Worm (Caenorhabditis elegans) whole organism, L1 larva: ENCODE data around the gene C45G9.14.
A peak's percentile ranks its signal among the peaks of the same experiment; 100 is the strongest.

Source experiments
- C16A3.4 ChIP-seq: fragments of 150-350 bp; optimal IDR thresholded peaks from 2 replicates; lab custom pipeline; 2014; ENCODE audit warnings: missing biosample characterization, missing genetic modification characterization
- F16B12.6 ChIP-seq: fragments of 150-350 bp; optimal IDR thresholded peaks from 2 replicates; lab custom pipeline; 2014; ENCODE audit warnings: missing biosample characterization, missing genetic modification characterization
- Y116A8C.19 ChIP-seq: sonication (generic microtip); optimal IDR thresholded peaks from 2 replicates; lab custom pipeline; 2016; ENCODE audit warnings: missing compliant biosample characterization, missing genetic modification characterization, borderline replicate concordance
- alr-1 ChIP-seq: fragments of 200-800 bp; sonication (Bioruptor generic); optimal IDR thresholded peaks from 2 replicates; lab custom pipeline; 2018; ENCODE audit warnings: borderline replicate concordance, mild to moderate bottlenecking, missing genetic modification characterization, missing compliant biosample characterization
- aly-2 ChIP-seq: fragments of 150-350 bp; optimal IDR thresholded peaks from 2 replicates; lab custom pipeline; 2014; ENCODE audit warnings: missing biosample characterization, missing genetic modification characterization
- ama-1 ChIP-seq: fragments of 150-350 bp; optimal IDR thresholded peaks from 2 replicates; lab custom pipeline; 2014
- ceh-88 ChIP-seq: fragments of 200-800 bp; sonication (Bioruptor generic); IDR thresholded peaks from 2 replicates; pipeline ENCODE4 v1.3.6; 2022; ENCODE audit warnings: missing genetic modification characterization, missing compliant biosample characterization
- dsc-1 ChIP-seq: sonication (generic microtip); optimal IDR thresholded peaks from 2 replicates; lab custom pipeline; 2016; ENCODE audit warnings: mild to moderate bottlenecking, missing genetic modification characterization, missing compliant biosample characterization
- efl-1 ChIP-seq, 4 experiments: fragments of 150-350 bp; optimal IDR thresholded peaks in 3 of 4; peaks in 1 of 4; 1 replicate in 1 of 4; 2 replicates in 3 of 4; lab custom pipeline; 2014; ENCODE audit warnings: missing biosample characterization in 2 of 4, missing genetic modification characterization in 2 of 4, missing genetic modification reagents in 2 of 4
- egl-27 ChIP-seq, 2 experiments: fragments of 150-350 bp in 1 of 2; sonication (generic microtip); optimal IDR thresholded peaks; 3 replicates each; lab custom pipeline; 2017 to 2018; ENCODE audit warnings: missing biosample characterization in 2 of 2, missing genetic modification characterization in 2 of 2, missing genetic modification reagents in 2 of 2
- elt-3 ChIP-seq, 6 experiments: fragments of 150-350 bp in 1 of 6; sonication (generic microtip); optimal IDR thresholded peaks; 2 replicates each; lab custom pipeline; 2017 to 2018; ENCODE audit warnings: missing biosample characterization in 6 of 6, missing genetic modification characterization in 6 of 6, inconsistent platforms in 1 of 6
- fkh-10 ChIP-seq: sonication (generic microtip); optimal IDR thresholded peaks from 2 replicates; lab custom pipeline; 2017; ENCODE audit warnings: missing biosample characterization, missing genetic modification reagents, missing genetic modification characterization
- fos-1 ChIP-seq: fragments of 150-350 bp; optimal IDR thresholded peaks from 2 replicates; lab custom pipeline; 2014; ENCODE audit warnings: missing biosample characterization, missing genetic modification characterization
- grh-1 ChIP-seq: fragments of 200-800 bp; sonication (Bioruptor generic); IDR thresholded peaks from 2 replicates; pipeline ENCODE4 v1.3.6; 2022; ENCODE audit warnings: missing genetic modification reagents, missing genetic modification characterization, missing compliant biosample characterization
- hlh-4 ChIP-seq: sonication (generic microtip); optimal IDR thresholded peaks from 2 replicates; lab custom pipeline; 2016; ENCODE audit warnings: mild to moderate bottlenecking, missing genetic modification characterization, missing compliant biosample characterization
- hpl-2 ChIP-seq: fragments of 150-350 bp; optimal IDR thresholded peaks from 2 replicates; lab custom pipeline; 2014; ENCODE audit warnings: missing biosample characterization, missing genetic modification reagents, missing genetic modification characterization
- irx-1 ChIP-seq: sonication (generic microtip); optimal IDR thresholded peaks from 2 replicates; lab custom pipeline; 2016; ENCODE audit warnings: missing genetic modification characterization, missing compliant biosample characterization
- isw-1 ChIP-seq: fragments of 200-800 bp; sonication (Bioruptor generic); IDR thresholded peaks from 2 replicates; pipeline ENCODE4 v1.3.6; 2022; ENCODE audit warnings: missing genetic modification characterization, missing compliant biosample characterization
- jun-1 ChIP-seq: fragments of 150-350 bp; optimal IDR thresholded peaks from 2 replicates; lab custom pipeline; 2014; ENCODE audit warnings: missing biosample characterization, missing genetic modification reagents, missing genetic modification characterization
- lin-14 ChIP-seq: fragments of 200-800 bp; sonication (Bioruptor generic); optimal IDR thresholded peaks from 2 replicates; lab custom pipeline; 2018; ENCODE audit warnings: mild to moderate bottlenecking, missing genetic modification characterization, moderate library complexity, missing compliant biosample characterization
- lin-15B ChIP-seq: fragments of 150-350 bp; sonication (generic microtip); optimal IDR thresholded peaks from 3 replicates; lab custom pipeline; 2014; ENCODE audit warnings: missing biosample characterization, missing genetic modification characterization
- lin-39 ChIP-seq: fragments of 150-350 bp; optimal IDR thresholded peaks from 2 replicates; lab custom pipeline; 2014; ENCODE audit warnings: missing biosample characterization, missing genetic modification reagents, missing genetic modification characterization
- lir-3 ChIP-seq: sonication (generic microtip); optimal IDR thresholded peaks from 2 replicates; lab custom pipeline; 2016; ENCODE audit warnings: mild to moderate bottlenecking, missing genetic modification characterization, moderate library complexity, missing compliant biosample characterization; ENCODE audit not compliant: poor library complexity
- lsy-2 ChIP-seq, 2 experiments: fragments of 150-350 bp; optimal IDR thresholded peaks; 2 replicates each; lab custom pipeline; 2014; ENCODE audit warnings: missing biosample characterization in 2 of 2, missing genetic modification characterization in 2 of 2
- mef-2 ChIP-seq: fragments of 150-350 bp; optimal IDR thresholded peaks from 2 replicates; lab custom pipeline; 2014; ENCODE audit warnings: missing biosample characterization, missing genetic modification characterization
- mep-1 ChIP-seq: fragments of 150-350 bp; optimal IDR thresholded peaks from 2 replicates; lab custom pipeline; 2014; ENCODE audit warnings: missing biosample characterization, missing genetic modification characterization
- nhr-11 ChIP-seq: fragments of 150-350 bp; optimal IDR thresholded peaks from 2 replicates; lab custom pipeline; 2014; ENCODE audit warnings: missing biosample characterization, missing genetic modification characterization
- nhr-19 ChIP-seq: fragments of 200-800 bp; sonication (Bioruptor generic); conservative IDR thresholded peaks from 2 replicates; pipeline ENCODE4 v1.3.6; 2022; ENCODE audit warnings: missing genetic modification characterization, missing compliant biosample characterization
- nhr-237 ChIP-seq: fragments of 150-350 bp; optimal IDR thresholded peaks from 2 replicates; lab custom pipeline; 2014; ENCODE audit warnings: missing biosample characterization, missing genetic modification characterization
- nhr-28 ChIP-seq: fragments of 150-350 bp; optimal IDR thresholded peaks from 2 replicates; lab custom pipeline; 2014; ENCODE audit warnings: missing biosample characterization, missing genetic modification characterization
- nhr-47 ChIP-seq: sonication (generic microtip); optimal IDR thresholded peaks from 2 replicates; lab custom pipeline; 2016; ENCODE audit warnings: mild to moderate bottlenecking, missing genetic modification characterization, moderate library complexity, missing compliant biosample characterization
- nhr-71 ChIP-seq: sonication (generic microtip); optimal IDR thresholded peaks from 2 replicates; lab custom pipeline; 2016; ENCODE audit warnings: mild to moderate bottlenecking, missing genetic modification characterization, moderate library complexity, missing compliant biosample characterization
- nhr-76 ChIP-seq: sonication (generic microtip); optimal IDR thresholded peaks from 2 replicates; lab custom pipeline; 2017; ENCODE audit warnings: missing biosample characterization, missing genetic modification characterization
- nhr-85 ChIP-seq: sonication (generic microtip); peaks from one replicate; lab custom pipeline; 2016; ENCODE audit warnings: missing genetic modification characterization, inconsistent platforms, missing compliant biosample characterization
- nhr-90 ChIP-seq: sonication (generic microtip); optimal IDR thresholded peaks from 2 replicates; lab custom pipeline; 2016; ENCODE audit warnings: mild to moderate bottlenecking, missing genetic modification characterization, missing compliant biosample characterization; ENCODE audit not compliant: poor library complexity
- rnt-1 ChIP-seq: sonication (generic microtip); optimal IDR thresholded peaks from 2 replicates; lab custom pipeline; 2016; ENCODE audit warnings: mild to moderate bottlenecking, missing genetic modification characterization, moderate library complexity, missing compliant biosample characterization
- skn-1 ChIP-seq: fragments of 150-350 bp; optimal IDR thresholded peaks from 2 replicates; lab custom pipeline; 2014; ENCODE audit warnings: missing biosample characterization, missing genetic modification characterization
- snu-23 ChIP-seq: sonication (generic microtip); optimal IDR thresholded peaks from 2 replicates; lab custom pipeline; 2016; ENCODE audit warnings: missing genetic modification characterization, missing compliant biosample characterization
- tbx-2 ChIP-seq: sonication (generic microtip); optimal IDR thresholded peaks from 2 replicates; lab custom pipeline; 2016; ENCODE audit warnings: missing genetic modification characterization, missing compliant biosample characterization
- tlp-1 ChIP-seq: fragments of 150-350 bp; optimal IDR thresholded peaks from 2 replicates; lab custom pipeline; 2014; ENCODE audit warnings: missing biosample characterization, missing genetic modification characterization
- unc-30 ChIP-seq: sonication (generic microtip); optimal IDR thresholded peaks from 2 replicates; lab custom pipeline; 2017; ENCODE audit warnings: missing biosample characterization, missing genetic modification characterization
- unc-62 ChIP-seq: fragments of 150-350 bp; optimal IDR thresholded peaks from 2 replicates; lab custom pipeline; 2014; ENCODE audit warnings: missing biosample characterization, missing genetic modification reagents, missing genetic modification characterization
- unc-98 ChIP-seq: fragments of 200-800 bp; sonication (Bioruptor generic); IDR thresholded peaks from 2 replicates; pipeline ENCODE4 v1.3.6; 2022; ENCODE audit warnings: missing genetic modification characterization, missing compliant biosample characterization
- xbp-1 ChIP-seq: sonication (generic microtip); optimal IDR thresholded peaks from 2 replicates; lab custom pipeline; 2016; ENCODE audit warnings: missing genetic modification characterization, missing compliant biosample characterization
- zip-4 ChIP-seq: fragments of 200-800 bp; sonication (Bioruptor generic); optimal IDR thresholded peaks from 2 replicates; lab custom pipeline; 2018; ENCODE audit warnings: mild to moderate bottlenecking, missing genetic modification characterization, moderate library complexity, missing compliant biosample characterization
- ztf-11 ChIP-seq, 2 experiments: sonication (generic microtip); optimal IDR thresholded peaks; 2 replicates each; lab custom pipeline; 2016 to 2017; ENCODE audit warnings: missing genetic modification characterization in 2 of 2, missing biosample characterization in 1 of 2, missing compliant biosample characterization in 1 of 2

C45G9.14 gene

DNA sequence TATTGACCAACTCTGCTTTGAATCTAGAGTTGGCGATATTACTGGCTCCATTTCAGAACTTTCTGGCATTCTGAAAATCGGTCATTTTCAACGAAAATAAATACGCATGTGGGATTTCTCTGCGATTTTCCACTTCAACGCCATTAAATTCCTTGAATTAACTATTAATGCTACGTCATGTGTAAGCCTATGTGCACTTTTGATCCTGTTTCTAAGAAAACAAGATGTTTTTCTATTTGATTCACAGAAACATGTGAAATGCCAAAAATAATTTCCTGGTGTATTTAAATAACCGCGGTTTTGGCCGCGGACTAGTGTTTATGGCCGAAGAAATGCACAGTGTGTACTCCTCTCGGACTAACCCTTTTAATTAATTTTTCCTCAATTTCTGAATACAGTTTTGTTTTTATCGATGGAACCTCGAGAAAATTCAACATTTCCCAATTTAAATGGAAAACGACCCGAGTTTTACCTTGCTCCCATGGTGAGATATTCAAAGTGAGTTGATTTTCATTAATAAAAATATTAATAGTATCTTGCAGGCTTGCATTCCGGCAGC lies 23.9 kb downstream of the C45G9.14 start, which contains the start of the genes C45G9.11 and C45G9.2 (continued):
- TF ChIP-seq tbx-2 (tag; lab: Kevin White, UChicago) (peak; percentile 90), irx-1 (tag; lab: Kevin White, UChicago) (peak; percentile 95), elt-3 (tag; optimal IDR thresholded peaks at IDR 0.05; lab: Kevin White, UChicago) (peak in 2 of 6 experiments; percentile 22 to 48), dsc-1 (tag; lab: Kevin White, UChicago) (peak; percentile 92), fkh-10 (GFP tag; lab: Kevin White, UChicago) (no peak), efl-1 (optimal IDR thresholded peaks at IDR 0.05; lab: Kevin White, UChicago) (peak; percentile 79 to 94), efl-1 (GFP tag; optimal IDR thresholded peaks at IDR 0.05 in 1 of 2; lab: Kevin White, UChicago) (peak; percentile 94 to 99), jun-1 (no peak), xbp-1 (peak; percentile 85), tlp-1 (tag; lab: Kevin White, UChicago) (no peak), nhr-11 (tag; lab: Kevin White, UChicago) (no peak), unc-98 (peak; percentile 85), aly-2 (tag; lab: Kevin White, UChicago) (peak; percentile 45), C16A3.4 (peak; percentile 40), nhr-76 (no peak), mef-2 (no peak), Y116A8C.19 (peak; percentile 79), unc-30 (tag; lab: Kevin White, UChicago) (no peak), ama-1 (no peak), nhr-19 (GFP tag; lab: Robert Waterston, UW) (peak; percentile 85), lin-39 (peak; percentile 48), snu-23 (GFP tag; lab: Kevin White, UChicago) (peak; percentile 85), alr-1 (tag; lab: Kevin White, UChicago) (no peak), egl-27 (tag; optimal IDR thresholded peaks at IDR 0.05; lab: Kevin White, UChicago) (no peak), hpl-2 (no peak), nhr-237 (tag; lab: Kevin White, UChicago) (no peak), grh-1 (GFP tag; lab: Robert Waterston, UW) (peak; percentile 76), F16B12.6 (tag; lab: Kevin White, UChicago) (peak; percentile 26), rnt-1 (peak; percentile 98), lin-14 (peak; percentile 78), nhr-71 (tag; lab: Kevin White, UChicago) (peak; percentile 90), nhr-47 (tag; lab: Kevin White, UChicago) (peak; percentile 90), lir-3 (tag; lab: Kevin White, UChicago) (peak; percentile 95), mep-1 (tag; lab: Kevin White, UChicago) (peak; percentile 77), lin-15B (tag; lab: Kevin White, UChicago) (peak; percentile 12), nhr-90 (tag; lab: Kevin White, UChicago) (peak; percentile 90), unc-62 (no peak), nhr-28 (tag; lab: Kevin White, UChicago) (no peak), isw-1 (GFP tag; lab: Robert Waterston, UW) (peak; percentile 62), ceh-88 (GFP tag; lab: Robert Waterston, UW) (peak; percentile 40; the same call in 1 of the 2 replicates), hlh-4 (tag; lab: Kevin White, UChicago) (peak; percentile 52), nhr-85 (tag; lab: Kevin White, UChicago) (peak; percentile 95), lsy-2 (tag; optimal IDR thresholded peaks at IDR 0.05; lab: Kevin White, UChicago) (peak; percentile 78 to 85), zip-4 (peak; percentile 18), ztf-11 (tag; optimal IDR thresholded peaks at IDR 0.05; lab: Kevin White, UChicago) (peak in 1 of 2 experiments; percentile 92), skn-1 (peak; percentile 19), fos-1 (tag; lab: Kevin White, UChicago) (peak; percentile 26)
